Worm (Caenorhabditis elegans): Measurements from ENCODE around the gene gst-2.

DNA sequence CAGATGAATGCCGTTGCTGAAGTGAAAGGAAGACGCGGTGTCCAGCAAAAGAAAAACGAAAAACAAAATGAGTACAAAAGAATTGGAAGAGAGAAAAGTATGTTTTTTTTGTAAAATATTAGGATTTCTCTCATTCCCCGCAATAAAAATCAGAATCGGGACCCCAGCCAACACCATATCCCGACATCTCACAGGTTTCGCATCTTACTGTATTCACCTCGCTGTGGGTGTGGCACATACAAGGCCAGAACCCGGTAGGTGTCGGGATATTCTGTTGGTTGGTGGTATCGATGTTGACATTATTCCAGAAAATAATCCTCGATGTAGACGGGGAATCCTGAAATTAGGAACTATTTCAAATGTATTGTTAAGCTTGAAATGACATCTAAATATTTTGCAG, 25.1 kb downstream of the gst-2 start:
- TF ChIP-seq klf-2 (GFP tag; conservative IDR thresholded peaks at IDR 0.05) = no peak
- no peak for TF ChIP-seq ztf-29 (GFP tag; IDR thresholded peaks at IDR 0.05)
- TF ChIP-seq ztf-23 (GFP tag; IDR thresholded peaks at IDR 0.05) = no peak
- TF ChIP-seq T22C8.4 (GFP tag; IDR thresholded peaks at IDR 0.05) = no peak
- TF ChIP-seq tab-1 (GFP tag; IDR thresholded peaks at IDR 0.05) = no peak
- no peak for TF ChIP-seq flt-1 (GFP tag; IDR thresholded peaks at IDR 0.05)
- no peak for TF ChIP-seq cog-1 (tag; optimal IDR thresholded peaks at IDR 0.05)
- TF ChIP-seq med-1 (GFP tag; optimal IDR thresholded peaks at IDR 0.05; ENCODE audit: insufficient read depth) = no peak
- no peak for TF ChIP-seq ref-1 (GFP tag; conservative IDR thresholded peaks at IDR 0.05)

Data from whole organism, midembryonic.